Worm (Caenorhabditis elegans): Measurements from ENCODE around the gene vps-33.1.

DNA sequence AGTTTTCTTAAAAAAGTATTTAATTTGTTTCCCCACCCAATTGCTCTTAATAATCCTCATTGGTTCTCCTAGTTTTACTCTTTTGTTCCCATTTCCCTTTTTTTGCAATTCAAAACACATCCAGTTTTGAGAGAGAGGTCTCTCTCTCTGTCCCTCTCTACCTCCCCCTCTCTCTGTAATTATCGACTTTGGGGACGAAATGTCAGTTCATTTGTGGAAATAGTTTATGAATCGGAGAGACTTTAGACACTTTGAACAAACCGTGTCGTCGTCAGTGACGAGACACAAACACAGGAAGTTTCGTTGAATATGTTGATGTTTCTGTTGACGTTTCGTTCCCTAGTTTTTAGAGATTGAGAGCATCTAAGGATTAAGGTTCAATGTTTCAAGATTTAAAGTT is 37.6 kb upstream of the vps-33.1 start:
- TF ChIP-seq him-1 (tag; optimal IDR thresholded peaks at IDR 0.05) = no peak
- TF ChIP-seq dao-5 (tag; optimal IDR thresholded peaks at IDR 0.05) = no peak
- no peak for TF ChIP-seq W03F9.2 (tag; optimal IDR thresholded peaks at IDR 0.05)

Data from whole organism, L4/young adult.